Fruit fly (Drosophila melanogaster) Kc167 (cell line): ENCODE measurements around the gene Rab8.

Source experiments
- Myc ChIP-seq: fragments of >200 bp; optimal IDR thresholded peaks from 2 replicates; lab custom pipeline; 2017; ENCODE audit warnings: missing external identifiers
- Sin3A ChIP-seq: fragments of >200 bp; optimal IDR thresholded peaks from 2 replicates; lab custom pipeline; 2018; ENCODE audit warnings: missing external identifiers
- h ChIP-seq: fragments of >200 bp; optimal IDR thresholded peaks from 3 replicates; lab custom pipeline; 2018; ENCODE audit warnings: missing external identifiers
- insv ChIP-seq: fragments of >200 bp; optimal IDR thresholded peaks from 3 replicates; lab custom pipeline; 2018; ENCODE audit warnings: missing external identifiers
- psq ChIP-seq: fragments of >200 bp; optimal IDR thresholded peaks from 2 replicates; lab custom pipeline; 2017; ENCODE audit warnings: missing external identifiers
- ttk ChIP-seq: sonication (Bioruptor generic); optimal IDR thresholded peaks from 2 replicates; lab custom pipeline; 2017; ENCODE audit warnings: missing external identifiers

dm6 chr3L:19906148-19906752 lies 35.4 kb upstream of the Rab8 start:
- TF ChIP-seq ttk = no peak
- no peak for TF ChIP-seq Myc (lab: Kevin White, UChicago)
- no peak for TF ChIP-seq psq (lab: Kevin White, UChicago)
- TF ChIP-seq h (lab: Kevin White, UChicago) = no peak
- TF ChIP-seq Sin3A = no peak
- TF ChIP-seq insv (lab: Kevin White, UChicago) = no peak
